Fruit fly (Drosophila melanogaster) whole organism, embryonic: Measurements from ENCODE around the gene AP-2alpha.

Experiments
- Awh ChIP-seq: fragments of 200-800 bp; sonication (Bioruptor generic); IDR thresholded peaks from 2 replicates; pipeline ENCODE4, ENCODE4 v1.3.6; 2022; ENCODE audit warnings: missing biosample characterization, missing genetic modification characterization
- Blimp-1 ChIP-seq: fragments of 200-800 bp; sonication (Bioruptor generic); optimal IDR thresholded peaks from 3 replicates; lab custom pipeline; 2018; ENCODE audit warnings: missing biosample characterization, missing genetic modification characterization, mild to moderate bottlenecking, moderate library complexity, missing genetic modification reagents
- CG10267 ChIP-seq: fragments of 200-800 bp; sonication (Bioruptor generic); optimal IDR thresholded peaks from 2 replicates; lab custom pipeline; 2018; ENCODE audit warnings: missing biosample characterization, mild to moderate bottlenecking, missing genetic modification characterization, moderate library complexity
- CG10979 ChIP-seq: fragments of 200-800 bp; sonication (Bioruptor generic); optimal IDR thresholded peaks from 2 replicates; lab custom pipeline; 2018; ENCODE audit warnings: missing biosample characterization, mild to moderate bottlenecking, missing genetic modification characterization, moderate library complexity
- CG12391 ChIP-seq: fragments of 200-800 bp; sonication (Bioruptor generic); optimal IDR thresholded peaks from 3 replicates; lab custom pipeline; 2018; ENCODE audit warnings: missing biosample characterization, mild to moderate bottlenecking, missing genetic modification characterization, moderate library complexity
- CG14710 ChIP-seq: fragments of 200-800 bp; sonication (Bioruptor generic); optimal IDR thresholded peaks from 3 replicates; lab custom pipeline; 2019; ENCODE audit warnings: missing biosample characterization, mild to moderate bottlenecking, missing genetic modification characterization, moderate library complexity
- CG15601 ChIP-seq: fragments of 200-800 bp; sonication (Bioruptor generic); optimal IDR thresholded peaks from 3 replicates; lab custom pipeline; 2019; ENCODE audit warnings: missing biosample characterization, mild to moderate bottlenecking, missing genetic modification characterization, moderate library complexity
- CG17328 ChIP-seq: fragments of 200-800 bp; sonication (Bioruptor generic); IDR thresholded peaks from 2 replicates; pipeline ENCODE4 v1.3.6; 2022; ENCODE audit warnings: missing biosample characterization, missing genetic modification characterization
- CG17361 ChIP-seq: fragments of 200-800 bp; sonication (Bioruptor generic); IDR thresholded peaks from 3 replicates; pipeline ENCODE4 v1.3.6; 2022; ENCODE audit warnings: missing biosample characterization, missing genetic modification characterization
- CG1792 ChIP-seq: fragments of 200-800 bp; sonication (Bioruptor generic); optimal IDR thresholded peaks from 2 replicates; lab custom pipeline; 2016; ENCODE audit warnings: missing biosample characterization, missing genetic modification characterization
- CG2712 ChIP-seq: fragments of 200-800 bp; optimal IDR thresholded peaks from 3 replicates; lab custom pipeline; 2019; ENCODE audit warnings: missing biosample characterization, mild to moderate bottlenecking, missing genetic modification characterization, moderate library complexity
- CG30020 ChIP-seq: fragments of 200-800 bp; optimal IDR thresholded peaks from 2 replicates; lab custom pipeline; 2019; ENCODE audit warnings: missing biosample characterization, mild to moderate bottlenecking, missing genetic modification characterization, moderate library complexity
- CG32767 ChIP-seq: fragments of 200-800 bp; sonication (Bioruptor generic); IDR thresholded peaks from 2 replicates; pipeline ENCODE4 v1.3.6; 2022; ENCODE audit warnings: missing biosample characterization, missing genetic modification characterization
- CG3847 ChIP-seq: fragments of 200-800 bp; sonication (Bioruptor generic); IDR thresholded peaks from 2 replicates; pipeline ENCODE4 v1.3.6; 2022; ENCODE audit warnings: missing biosample characterization, missing genetic modification characterization
- CG4424 ChIP-seq: fragments of 200-800 bp; sonication (Bioruptor generic); optimal IDR thresholded peaks from 3 replicates; lab custom pipeline; 2016; ENCODE audit warnings: missing biosample characterization, missing genetic modification characterization
- CG7745 ChIP-seq: fragments of 200-800 bp; sonication (Bioruptor generic); optimal IDR thresholded peaks from 2 replicates; lab custom pipeline; 2018; ENCODE audit warnings: missing biosample characterization, mild to moderate bottlenecking, missing genetic modification characterization, moderate library complexity
- CHES-1-like ChIP-seq: fragments of 200-800 bp; sonication (Bioruptor generic); optimal IDR thresholded peaks from 2 replicates; lab custom pipeline; 2016; ENCODE audit warnings: missing biosample characterization, missing genetic modification characterization
- D19A ChIP-seq: fragments of 200-800 bp; optimal IDR thresholded peaks from 3 replicates; lab custom pipeline; 2019; ENCODE audit warnings: missing biosample characterization, mild to moderate bottlenecking, missing genetic modification characterization, moderate library complexity
- Dad ChIP-seq: fragments of 200-800 bp; sonication (Bioruptor generic); optimal IDR thresholded peaks from 3 replicates; lab custom pipeline; 2016; ENCODE audit warnings: missing biosample characterization, missing genetic modification characterization
- Drgx ChIP-seq: fragments of 200-800 bp; sonication (Bioruptor generic); IDR thresholded peaks from 2 replicates; pipeline ENCODE4 v1.3.6; 2022; ENCODE audit warnings: missing biosample characterization, missing genetic modification characterization
- Gug ChIP-seq: fragments of 200-800 bp; sonication (Bioruptor generic); IDR thresholded peaks from 4 replicates; pipeline ENCODE4 v1.3.6; 2022; ENCODE audit warnings: missing biosample characterization, missing genetic modification characterization
- Hey ChIP-seq: fragments of 200-800 bp; sonication (Bioruptor generic); optimal IDR thresholded peaks from 3 replicates; lab custom pipeline; 2018; ENCODE audit warnings: missing biosample characterization, mild to moderate bottlenecking, missing genetic modification characterization
- Lhr ChIP-seq: fragments of 200-800 bp; sonication (Bioruptor generic); optimal IDR thresholded peaks from 3 replicates; lab custom pipeline; 2017; ENCODE audit warnings: mild to moderate bottlenecking, missing biosample characterization, missing genetic modification reagents, missing genetic modification characterization
- Nf-YB ChIP-seq: fragments of 200-800 bp; sonication (Bioruptor generic); optimal IDR thresholded peaks from 3 replicates; lab custom pipeline; 2019; ENCODE audit warnings: missing biosample characterization, mild to moderate bottlenecking, missing genetic modification characterization, moderate library complexity
- Nf-YC ChIP-seq: fragments of 200-800 bp; optimal IDR thresholded peaks from 3 replicates; lab custom pipeline; 2019; ENCODE audit warnings: missing biosample characterization, mild to moderate bottlenecking, missing genetic modification characterization, moderate library complexity
- Oli ChIP-seq: fragments of 200-800 bp; sonication (Bioruptor generic); optimal IDR thresholded peaks from 2 replicates; lab custom pipeline; 2018; ENCODE audit warnings: missing biosample characterization, mild to moderate bottlenecking, missing genetic modification characterization, moderate library complexity
- Optix ChIP-seq: fragments of 200-800 bp; sonication (Bioruptor generic); IDR thresholded peaks from 3 replicates; pipeline ENCODE4 v1.3.6; 2022; ENCODE audit warnings: missing biosample characterization, missing genetic modification characterization
- Spps ChIP-seq: fragments of 200-800 bp; sonication (Bioruptor generic); optimal IDR thresholded peaks from 2 replicates; lab custom pipeline; 2018; ENCODE audit warnings: missing biosample characterization, mild to moderate bottlenecking, missing genetic modification characterization
- Xrp1 ChIP-seq: fragments of 200-800 bp; sonication (Bioruptor generic); IDR thresholded peaks from 2 replicates; pipeline ENCODE4 v1.3.6; 2022; ENCODE audit warnings: missing biosample characterization, missing genetic modification characterization
- ap ChIP-seq: fragments of 200-800 bp; sonication (Bioruptor generic); IDR thresholded peaks from 2 replicates; pipeline ENCODE4 v1.3.6; 2022; ENCODE audit warnings: missing biosample characterization, missing genetic modification characterization
- ara ChIP-seq: fragments of 200-800 bp; sonication (Bioruptor generic); IDR thresholded peaks from 2 replicates; pipeline ENCODE4 v1.3.6; 2022; ENCODE audit warnings: missing biosample characterization, missing genetic modification characterization
- dmrt11E ChIP-seq: fragments of 200-800 bp; sonication (Bioruptor generic); optimal IDR thresholded peaks from 3 replicates; lab custom pipeline; 2018; ENCODE audit warnings: missing biosample characterization, mild to moderate bottlenecking, missing genetic modification characterization, moderate library complexity
- fd96Cb ChIP-seq: fragments of 200-800 bp; sonication (Bioruptor generic); optimal IDR thresholded peaks from 2 replicates; lab custom pipeline; 2018; ENCODE audit warnings: missing biosample characterization, mild to moderate bottlenecking, missing genetic modification characterization, moderate library complexity
- kay ChIP-seq: fragments of 200-800 bp; sonication (Bioruptor generic); optimal IDR thresholded peaks from 2 replicates; lab custom pipeline; 2016; ENCODE audit warnings: missing biosample characterization, missing genetic modification characterization
- kni ChIP-seq: fragments of 200-800 bp; sonication (Bioruptor generic); optimal IDR thresholded peaks from 3 replicates; lab custom pipeline; 2017; ENCODE audit warnings: mild to moderate bottlenecking, missing biosample characterization, missing genetic modification reagents, missing genetic modification characterization
- lbe ChIP-seq: fragments of 200-800 bp; sonication (Bioruptor generic); optimal IDR thresholded peaks from 2 replicates; lab custom pipeline; 2016; ENCODE audit warnings: missing biosample characterization, mild to moderate bottlenecking, missing genetic modification characterization
- lola ChIP-seq, 3 experiments: fragments of >200 bp in 2 of 3; fragments of 200-800 bp in 1 of 3; sonication (Bioruptor generic) in 1 of 3; optimal IDR thresholded peaks; 2 replicates each; lab custom pipeline; 2017 to 2019; ENCODE audit warnings: missing biosample characterization in 3 of 3, missing genetic modification characterization in 3 of 3, mild to moderate bottlenecking in 1 of 3, moderate library complexity in 1 of 3
- nom ChIP-seq: fragments of 200-800 bp; sonication (Bioruptor generic); optimal IDR thresholded peaks from 2 replicates; lab custom pipeline; 2017; ENCODE audit warnings: missing biosample characterization, missing genetic modification characterization, mild to moderate bottlenecking, moderate library complexity, missing genetic modification reagents
- p53 ChIP-seq: fragments of 200-800 bp; sonication (Bioruptor generic); optimal IDR thresholded peaks from 2 replicates; lab custom pipeline; 2016; ENCODE audit warnings: missing biosample characterization, missing genetic modification characterization
- phol ChIP-seq: fragments of 200-800 bp; sonication (Bioruptor generic); optimal IDR thresholded peaks from 3 replicates; lab custom pipeline; 2018; ENCODE audit warnings: missing biosample characterization, mild to moderate bottlenecking, missing genetic modification characterization, moderate library complexity
- pita ChIP-seq: fragments of 200-800 bp; sonication (Bioruptor generic); optimal IDR thresholded peaks from 2 replicates; lab custom pipeline; 2017; ENCODE audit warnings: missing biosample characterization, mild to moderate bottlenecking, missing genetic modification characterization
- sens ChIP-seq: fragments of 200-800 bp; sonication (Bioruptor generic); peaks from one replicate; lab custom pipeline; 2016; ENCODE audit warnings: missing biosample characterization, missing genetic modification characterization
- tio ChIP-seq: fragments of 200-800 bp; sonication (Bioruptor generic); optimal IDR thresholded peaks from 2 replicates; lab custom pipeline; 2017; ENCODE audit warnings: missing biosample characterization, missing genetic modification characterization, inconsistent platforms
- tna ChIP-seq: fragments of 200-800 bp; sonication (Bioruptor generic); IDR thresholded peaks from 2 replicates; pipeline ENCODE4 v1.3.6; 2022; ENCODE audit warnings: missing biosample characterization, missing genetic modification characterization; ENCODE audit not compliant: partially characterized antibody
- unc-4 ChIP-seq: fragments of 200-800 bp; sonication (Bioruptor generic); IDR thresholded peaks from 2 replicates; pipeline ENCODE4 v1.3.6; 2022; ENCODE audit warnings: missing biosample characterization, missing genetic modification characterization; ENCODE audit not compliant: partially characterized antibody
- usp ChIP-seq: fragments of >200 bp; optimal IDR thresholded peaks from 2 replicates; lab custom pipeline; 2017; ENCODE audit warnings: missing biosample characterization, missing genetic modification characterization
- zen2 ChIP-seq: fragments of 200-800 bp; sonication (Bioruptor generic); IDR thresholded peaks from 3 replicates; pipeline ENCODE4 v1.3.6; 2022; ENCODE audit warnings: missing biosample characterization, missing genetic modification characterization; ENCODE audit not compliant: partially characterized antibody

The AP-2alpha gene

dm6 chr2L:440638-441454 lies 26.3 kb upstream of the AP-2alpha start (continued):
- TF ChIP-seq Optix (GFP tag; lab: Robert Waterston, UW): peak; percentile 29; the same call in 1 of the 3 replicates
- TF ChIP-seq Nf-YC (tag; lab: Kevin White, UChicago): no peak
- peak; percentile 62 for TF ChIP-seq Oli (tag; lab: Kevin White, UChicago)
- peak; percentile 78 for TF ChIP-seq Xrp1 (GFP tag; lab: Robert Waterston, UW)
- TF ChIP-seq pita: no peak
- no peak for TF ChIP-seq Awh (GFP tag; lab: Robert Waterston, UW)
- peak; percentile 57 for TF ChIP-seq Nf-YB
- no peak for TF ChIP-seq Gug (GFP tag; lab: Robert Waterston, UW)
- 0 out of 2 replicates have a peak, but pooled peaks have one; percentile 14 for TF ChIP-seq Drgx
- TF ChIP-seq Lhr (GFP tag; lab: Kevin White, UChicago): peak; percentile 35
- no peak for TF ChIP-seq kni (GFP tag; lab: Kevin White, UChicago)
- TF ChIP-seq Hey (tag; lab: Kevin White, UChicago): no peak
- TF ChIP-seq CG1792 (GFP tag; lab: Kevin White, UChicago): no peak
- TF ChIP-seq CG15601: peak; percentile 65
- peak; percentile 55 for TF ChIP-seq tio

dm6 chr2L:439339-439738 lies 24.8 kb upstream of the AP-2alpha start:
- no peak for TF ChIP-seq CG17328 (GFP tag; lab: Robert Waterston, UW)
- no peak for TF ChIP-seq Dad (GFP tag; lab: Kevin White, UChicago)
- TF ChIP-seq Spps: peak; percentile 15
- TF ChIP-seq CG3847 (GFP tag; lab: Robert Waterston, UW): no peak
- TF ChIP-seq nom: peak; percentile 71
- TF ChIP-seq ara: peak; percentile 55; the same call in 1 of the 2 replicates
- no peak for TF ChIP-seq kay (GFP tag; lab: Kevin White, UChicago)
- TF ChIP-seq CG10267: peak; percentile 31
- no peak for TF ChIP-seq Optix (GFP tag; lab: Robert Waterston, UW)
- TF ChIP-seq CHES-1-like (GFP tag; lab: Kevin White, UChicago): no peak
- peak; percentile 79 for TF ChIP-seq sens (GFP tag; lab: Kevin White, UChicago)
- TF ChIP-seq CG2712 (tag; lab: Kevin White, UChicago): peak; percentile 53
- TF ChIP-seq usp: no peak
- TF ChIP-seq CG7745: no peak
- peak; percentile 55 for TF ChIP-seq dmrt11E (tag; lab: Kevin White, UChicago)
- TF ChIP-seq CG32767 (GFP tag; lab: Robert Waterston, UW): no peak
- 0 out of 3 replicates have a peak, but pooled peaks have one; percentile 23 for TF ChIP-seq CG17361
- peak; percentile 96 for TF ChIP-seq D19A (tag; lab: Kevin White, UChicago)
- peak; percentile 17 for TF ChIP-seq CG14710 (tag; lab: Kevin White, UChicago)
- no peak for TF ChIP-seq tna (GFP tag; lab: Robert Waterston, UW)
- no peak for TF ChIP-seq ap (GFP tag; lab: Robert Waterston, UW)
- TF ChIP-seq lbe (GFP tag; lab: Kevin White, UChicago): peak; percentile 88
- peak; percentile 55 for TF ChIP-seq CG10979 (tag; lab: Kevin White, UChicago)
- peak in 1 of 3 experiments; percentile 34 for TF ChIP-seq lola (GFP tag; optimal IDR thresholded peaks at IDR 0.05; lab: Kevin White, UChicago)
- TF ChIP-seq CG15601: peak; percentile 6
- no peak for TF ChIP-seq CG12391
- no peak for TF ChIP-seq unc-4
- peak; percentile 29 for TF ChIP-seq Blimp-1 (GFP tag; lab: Kevin White, UChicago)
- no peak for TF ChIP-seq p53
- TF ChIP-seq fd96Cb (tag; lab: Kevin White, UChicago): peak; percentile 2
- TF ChIP-seq CG4424 (GFP tag; lab: Kevin White, UChicago): peak; percentile 8
- no peak for TF ChIP-seq CG30020 (tag; lab: Kevin White, UChicago)
- TF ChIP-seq phol (tag; lab: Kevin White, UChicago): peak; percentile 22
- peak; percentile 6 for TF ChIP-seq kni (GFP tag; lab: Kevin White, UChicago)
- TF ChIP-seq zen2 (GFP tag; lab: Robert Waterston, UW): no peak
